Worm (Caenorhabditis elegans) whole organism, L1 larva: ENCODE data around the gene F11E6.6.

Experiments
- ama-1 ChIP-seq: fragments of 150-350 bp; optimal IDR thresholded peaks from 2 replicates; lab custom pipeline; 2014
- egl-27 ChIP-seq, 2 experiments: fragments of 150-350 bp in 1 of 2; sonication (generic microtip); optimal IDR thresholded peaks; 3 replicates each; lab custom pipeline; 2017 to 2018; ENCODE audit warnings: missing biosample characterization in 2 of 2, missing genetic modification characterization in 2 of 2, missing genetic modification reagents in 2 of 2
- mep-1 ChIP-seq: fragments of 150-350 bp; optimal IDR thresholded peaks from 2 replicates; lab custom pipeline; 2014; ENCODE audit warnings: missing biosample characterization, missing genetic modification characterization
- nhr-28 ChIP-seq: fragments of 150-350 bp; optimal IDR thresholded peaks from 2 replicates; lab custom pipeline; 2014; ENCODE audit warnings: missing biosample characterization, missing genetic modification characterization
- nhr-77 ChIP-seq: fragments of 150-350 bp; optimal IDR thresholded peaks from 2 replicates; lab custom pipeline; 2014; ENCODE audit warnings: missing biosample characterization, missing genetic modification characterization
- nhr-90 ChIP-seq: sonication (generic microtip); optimal IDR thresholded peaks from 2 replicates; lab custom pipeline; 2016; ENCODE audit warnings: mild to moderate bottlenecking, missing genetic modification characterization, missing compliant biosample characterization; ENCODE audit not compliant: poor library complexity
- sox-4 ChIP-seq: sonication (generic microtip); optimal IDR thresholded peaks from 2 replicates; lab custom pipeline; 2016; ENCODE audit warnings: missing genetic modification characterization, missing compliant biosample characterization
- unc-30 ChIP-seq: sonication (generic microtip); optimal IDR thresholded peaks from 2 replicates; lab custom pipeline; 2017; ENCODE audit warnings: missing biosample characterization, missing genetic modification characterization
- unc-62 ChIP-seq: fragments of 150-350 bp; optimal IDR thresholded peaks from 2 replicates; lab custom pipeline; 2014; ENCODE audit warnings: missing biosample characterization, missing genetic modification reagents, missing genetic modification characterization
- unc-86 ChIP-seq: sonication (generic microtip); optimal IDR thresholded peaks from 2 replicates; lab custom pipeline; 2016; ENCODE audit warnings: missing genetic modification characterization, missing compliant biosample characterization
- vab-15 ChIP-seq: sonication (generic microtip); optimal IDR thresholded peaks from 2 replicates; lab custom pipeline; 2017; ENCODE audit warnings: missing genotype, mild to moderate bottlenecking, missing genetic modification characterization, missing compliant biosample characterization
- zip-4 ChIP-seq: fragments of 200-800 bp; sonication (Bioruptor generic); optimal IDR thresholded peaks from 2 replicates; lab custom pipeline; 2018; ENCODE audit warnings: mild to moderate bottlenecking, missing genetic modification characterization, moderate library complexity, missing compliant biosample characterization

DNA sequence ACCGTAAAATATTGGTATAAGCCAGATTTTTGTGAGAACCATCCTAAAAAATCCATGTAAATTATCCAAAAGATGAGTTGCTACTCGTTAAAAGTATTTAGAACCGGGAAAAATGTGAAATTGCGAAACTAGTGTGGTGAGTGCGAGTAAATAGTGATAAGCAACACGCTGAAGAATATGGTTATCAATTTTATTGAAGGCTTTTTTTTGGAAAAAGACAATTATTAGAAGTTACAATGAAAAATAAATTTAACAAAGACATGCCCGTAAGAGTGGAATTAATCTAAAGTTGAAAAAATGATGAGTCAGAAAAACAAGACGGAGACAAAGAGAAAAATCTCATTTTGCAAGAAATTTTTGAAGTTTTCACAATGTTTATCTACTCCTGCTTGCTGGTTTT is at the start of gene F11E6.6:
- TF ChIP-seq egl-27 (tag; optimal IDR thresholded peaks at IDR 0.05; lab: Kevin White, UChicago): no peak
- no peak for TF ChIP-seq sox-4 (tag; lab: Kevin White, UChicago)
- no peak for TF ChIP-seq zip-4 (GFP tag; lab: Kevin White, UChicago)
- no peak for TF ChIP-seq unc-30 (tag; lab: Kevin White, UChicago)
- TF ChIP-seq vab-15 (tag; lab: Kevin White, UChicago): no peak
- no peak for TF ChIP-seq unc-86 (tag; lab: Kevin White, UChicago)
- no peak for TF ChIP-seq nhr-90 (tag; lab: Kevin White, UChicago)
- TF ChIP-seq unc-62: no peak
- no peak for TF ChIP-seq mep-1 (tag; lab: Kevin White, UChicago)
- TF ChIP-seq ama-1 (lab: Kevin White, UChicago): no peak
- no peak for TF ChIP-seq nhr-28
- TF ChIP-seq nhr-77: no peak
